Fruit fly (Drosophila melanogaster): ENCODE results near the gene CG4836.
A peak's percentile ranks its signal among the peaks of the same experiment; 100 is the strongest.

CG4836 gene

DNA sequence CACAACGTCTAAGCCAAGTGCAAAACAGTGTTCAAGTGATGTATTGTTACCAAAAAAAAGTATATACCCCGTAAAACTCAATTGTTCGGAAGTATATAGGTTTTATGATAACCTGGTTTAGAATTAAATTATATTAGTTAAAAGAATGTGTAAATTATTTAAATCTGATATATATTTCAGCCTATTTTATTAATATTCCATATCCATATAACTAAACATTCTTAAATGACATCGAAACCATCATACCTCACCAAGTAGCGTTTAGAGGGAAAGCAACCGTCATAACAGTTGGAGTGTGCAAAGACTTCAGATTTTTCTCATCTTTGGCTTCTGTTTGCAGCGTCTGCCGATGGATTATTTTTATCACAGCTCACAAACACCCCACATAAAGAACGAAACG is 14.2 kb upstream of the CG4836 start (continued):
- TF ChIP-seq hbn (GFP tag; IDR thresholded peaks at IDR 0.05; ENCODE audit: partially characterized antibody) = no peak
- peak; percentile 61; the same call in 1 of the 2 replicates for TF ChIP-seq Nf-YA (GFP tag; IDR thresholded peaks at IDR 0.05)
- TF ChIP-seq CG2199 (GFP tag; IDR thresholded peaks at IDR 0.05) = no peak
- TF ChIP-seq Adf1 (GFP tag; IDR thresholded peaks at IDR 0.05) = peak; percentile 11; the same call in 1 of the 2 replicates
- TF ChIP-seq CG10959 (GFP tag; IDR thresholded peaks at IDR 0.05) = peak; percentile 62
- TF ChIP-seq wek (GFP tag; optimal IDR thresholded peaks at IDR 0.05) = no peak
- TF ChIP-seq CG18619 (GFP tag; optimal IDR thresholded peaks at IDR 0.05) = peak; percentile 61
- TF ChIP-seq CG6272 (GFP tag; IDR thresholded peaks at IDR 0.05) = peak; percentile 57; the same call in 1 of the 2 replicates
- TF ChIP-seq pum (GFP tag; optimal IDR thresholded peaks at IDR 0.05) = no peak
- TF ChIP-seq tio (GFP tag; optimal IDR thresholded peaks at IDR 0.05) = peak; percentile 59
- TF ChIP-seq CG4360 (GFP tag; IDR thresholded peaks at IDR 0.05) = peak; percentile 14; the same call in 1 of the 2 replicates
- peak; percentile 45; the same call in 1 of the 3 replicates for TF ChIP-seq ken (GFP tag; IDR thresholded peaks at IDR 0.05)
- no peak for TF ChIP-seq CG12744 (GFP tag; optimal IDR thresholded peaks at IDR 0.05)
- peak; percentile 83 for TF ChIP-seq CG11695 (GFP tag; IDR thresholded peaks at IDR 0.05)
- TF ChIP-seq Fer1 (GFP tag; optimal IDR thresholded peaks at IDR 0.05) = peak; percentile 85
- TF ChIP-seq E2f2 (GFP tag; IDR thresholded peaks at IDR 0.05) = peak; percentile 54; the same call in 1 of the 2 replicates
- TF ChIP-seq inv (GFP tag; IDR thresholded peaks at IDR 0.05; ENCODE audit: partially characterized antibody) = no peak
- peak; percentile 14 for TF ChIP-seq CG8359 (GFP tag; optimal IDR thresholded peaks at IDR 0.05; ENCODE audit: borderline replicate concordance)
- TF ChIP-seq repo (GFP tag; optimal IDR thresholded peaks at IDR 0.05) = no peak
- TF ChIP-seq Side (GFP tag; optimal IDR thresholded peaks at IDR 0.05) = no peak
- TF ChIP-seq CG15479 (GFP tag; optimal IDR thresholded peaks at IDR 0.05) = peak; percentile 38
- TF ChIP-seq pb (GFP tag; optimal IDR thresholded peaks at IDR 0.05) = no peak
- TF ChIP-seq Fer2 (tag; optimal IDR thresholded peaks at IDR 0.05) = peak; percentile 53
- no peak for TF ChIP-seq fu2 (GFP tag; optimal IDR thresholded peaks at IDR 0.05)
- peak; percentile 81 for TF ChIP-seq ap (GFP tag; IDR thresholded peaks at IDR 0.05)
- peak; percentile 43 for TF ChIP-seq CG15011 (GFP tag; optimal IDR thresholded peaks at IDR 0.05)
- peak; percentile 45 for TF ChIP-seq Nf-YC (tag; optimal IDR thresholded peaks at IDR 0.05)
- peak; percentile 85 for TF ChIP-seq oc (tag; optimal IDR thresholded peaks at IDR 0.05)
- TF ChIP-seq CG31365 (tag; optimal IDR thresholded peaks at IDR 0.05) = no peak
- no peak for TF ChIP-seq bbx (GFP tag; IDR thresholded peaks at IDR 0.05; ENCODE audit: partially characterized antibody)
- peak; percentile 31 for TF ChIP-seq CG8281 (tag; optimal IDR thresholded peaks at IDR 0.05)
- TF ChIP-seq Eip74EF (GFP tag; optimal IDR thresholded peaks at IDR 0.05) = peak in 1 of 2 experiments; percentile 72

dm6 chr3R:20001595-20001997 is 12.1 kb upstream of the CG4836 start:
- TF ChIP-seq HLH4C (GFP tag; IDR thresholded peaks at IDR 0.05; ENCODE audit: partially characterized antibody) = no peak
- peak; percentile 45 for TF ChIP-seq CG11504 (tag; optimal IDR thresholded peaks at IDR 0.05)
- TF ChIP-seq maf-S (GFP tag; optimal IDR thresholded peaks at IDR 0.05) = no peak
- no peak for TF ChIP-seq Vsx1 (GFP tag; optimal IDR thresholded peaks at IDR 0.05)
- no peak for TF ChIP-seq CG31388 (GFP tag; optimal IDR thresholded peaks at IDR 0.05)
- no peak for TF ChIP-seq CG1602 (GFP tag; optimal IDR thresholded peaks at IDR 0.05)
- TF ChIP-seq bsh (GFP tag; optimal IDR thresholded peaks at IDR 0.05) = no peak
- TF ChIP-seq CG18011 (GFP tag; optimal IDR thresholded peaks at IDR 0.05) = no peak
- TF ChIP-seq CG3726 (GFP tag; IDR thresholded peaks at IDR 0.05) = no peak
- TF ChIP-seq CG16863 (GFP tag; optimal IDR thresholded peaks at IDR 0.05) = no peak
- TF ChIP-seq CG11560 (tag; IDR thresholded peaks at IDR 0.05) = no peak
- TF ChIP-seq CG9609 (GFP tag; optimal IDR thresholded peaks at IDR 0.05) = no peak
- TF ChIP-seq CG12659 (GFP tag; optimal IDR thresholded peaks at IDR 0.05) = no peak
- TF ChIP-seq CG5180 (GFP tag; optimal IDR thresholded peaks at IDR 0.05) = no peak
- no peak for TF ChIP-seq CG17829 (tag; optimal IDR thresholded peaks at IDR 0.05)
- peak; percentile 25; the same call in 1 of the 2 replicates for TF ChIP-seq sisA (GFP tag; IDR thresholded peaks at IDR 0.05)
- TF ChIP-seq shn (GFP tag; optimal IDR thresholded peaks at IDR 0.05) = no peak
- TF ChIP-seq pros (GFP tag; optimal IDR thresholded peaks at IDR 0.05) = no peak
- TF ChIP-seq kah (GFP tag; optimal IDR thresholded peaks at IDR 0.05) = no peak
- no peak for TF ChIP-seq gcm2 (GFP tag; optimal IDR thresholded peaks at IDR 0.05)
- TF ChIP-seq pb (GFP tag; optimal IDR thresholded peaks at IDR 0.05) = no peak
